Worm (Caenorhabditis elegans) whole organism, L1 larva: Measurements from ENCODE around the gene sumv-2.

Experiments
- C16A3.4 ChIP-seq: fragments of 150-350 bp; optimal IDR thresholded peaks from 2 replicates; lab custom pipeline; 2014; ENCODE audit warnings: missing biosample characterization, missing genetic modification characterization
- C34B4.2 ChIP-seq: sonication (generic microtip); optimal IDR thresholded peaks from 2 replicates; lab custom pipeline; 2017; ENCODE audit warnings: mild to moderate bottlenecking, missing genetic modification characterization, missing compliant biosample characterization
- blmp-1 ChIP-seq: fragments of 150-350 bp; optimal IDR thresholded peaks from 2 replicates; lab custom pipeline; 2014; ENCODE audit warnings: missing biosample characterization, missing genetic modification characterization
- ceh-63 ChIP-seq: fragments of 200-800 bp; sonication (Bioruptor generic); optimal IDR thresholded peaks from 2 replicates; lab custom pipeline; 2018; ENCODE audit warnings: mild to moderate bottlenecking, missing genetic modification characterization, missing compliant biosample characterization
- ceh-82 ChIP-seq, 3 experiments: fragments of 150-350 bp in 1 of 3; sonication (generic microtip) in 2 of 3; optimal IDR thresholded peaks; 2 replicates each; lab custom pipeline; 2014 to 2017; ENCODE audit warnings: missing biosample characterization in 3 of 3, missing genetic modification characterization in 3 of 3
- ces-1 ChIP-seq: fragments of 150-350 bp; optimal IDR thresholded peaks from 2 replicates; lab custom pipeline; 2014; ENCODE audit warnings: missing biosample characterization, missing genetic modification reagents, missing genetic modification characterization
- dpl-1 ChIP-seq, 3 experiments: fragments of 150-350 bp in 2 of 3; sonication (generic microtip) in 1 of 3; optimal IDR thresholded peaks; 2 replicates each; lab custom pipeline; 2014 to 2017; ENCODE audit warnings: missing biosample characterization in 3 of 3, missing genetic modification characterization in 3 of 3, missing genetic modification reagents in 3 of 3
- efl-1 ChIP-seq, 4 experiments: fragments of 150-350 bp; optimal IDR thresholded peaks in 3 of 4; peaks in 1 of 4; 1 replicate in 1 of 4; 2 replicates in 3 of 4; lab custom pipeline; 2014; ENCODE audit warnings: missing biosample characterization in 2 of 4, missing genetic modification characterization in 2 of 4, missing genetic modification reagents in 2 of 4
- egl-13 ChIP-seq: sonication (generic microtip); optimal IDR thresholded peaks from 2 replicates; lab custom pipeline; 2016; ENCODE audit warnings: missing genotype, missing genetic modification reagents, missing genetic modification characterization, missing compliant biosample characterization
- elt-2 ChIP-seq: sonication (generic microtip); optimal IDR thresholded peaks from 2 replicates; lab custom pipeline; 2016; ENCODE audit warnings: missing genetic modification characterization, mild to moderate bottlenecking, inconsistent platforms, missing compliant biosample characterization, missing genetic modification reagents
- elt-3 ChIP-seq, 6 experiments: fragments of 150-350 bp in 1 of 6; sonication (generic microtip); optimal IDR thresholded peaks; 2 replicates each; lab custom pipeline; 2017 to 2018; ENCODE audit warnings: missing biosample characterization in 6 of 6, missing genetic modification characterization in 6 of 6, inconsistent platforms in 1 of 6
- fkh-10 ChIP-seq: sonication (generic microtip); optimal IDR thresholded peaks from 2 replicates; lab custom pipeline; 2017; ENCODE audit warnings: missing biosample characterization, missing genetic modification reagents, missing genetic modification characterization
- fkh-4 ChIP-seq: sonication (generic microtip); optimal IDR thresholded peaks from 2 replicates; lab custom pipeline; 2016; ENCODE audit warnings: missing compliant biosample characterization, missing genetic modification characterization, borderline replicate concordance
- grh-1 ChIP-seq: fragments of 200-800 bp; sonication (Bioruptor generic); IDR thresholded peaks from 2 replicates; pipeline ENCODE4 v1.3.6; 2022; ENCODE audit warnings: missing genetic modification reagents, missing genetic modification characterization, missing compliant biosample characterization
- hlh-4 ChIP-seq: sonication (generic microtip); optimal IDR thresholded peaks from 2 replicates; lab custom pipeline; 2016; ENCODE audit warnings: mild to moderate bottlenecking, missing genetic modification characterization, missing compliant biosample characterization
- isw-1 ChIP-seq: fragments of 200-800 bp; sonication (Bioruptor generic); IDR thresholded peaks from 2 replicates; pipeline ENCODE4 v1.3.6; 2022; ENCODE audit warnings: missing genetic modification characterization, missing compliant biosample characterization
- lin-13 ChIP-seq: fragments of 150-350 bp; optimal IDR thresholded peaks from 2 replicates; lab custom pipeline; 2014; ENCODE audit warnings: missing biosample characterization, missing genetic modification reagents, missing genetic modification characterization
- lin-14 ChIP-seq: fragments of 200-800 bp; sonication (Bioruptor generic); optimal IDR thresholded peaks from 2 replicates; lab custom pipeline; 2018; ENCODE audit warnings: mild to moderate bottlenecking, missing genetic modification characterization, moderate library complexity, missing compliant biosample characterization
- lin-15B ChIP-seq: fragments of 150-350 bp; sonication (generic microtip); optimal IDR thresholded peaks from 3 replicates; lab custom pipeline; 2014; ENCODE audit warnings: missing biosample characterization, missing genetic modification characterization
- lin-35 ChIP-seq, 2 experiments: fragments of 150-350 bp; optimal IDR thresholded peaks; 2 replicates each; lab custom pipeline; 2014; ENCODE audit warnings: missing biosample characterization in 2 of 2, missing genetic modification characterization in 2 of 2, missing genetic modification reagents in 2 of 2
- lir-3 ChIP-seq: sonication (generic microtip); optimal IDR thresholded peaks from 2 replicates; lab custom pipeline; 2016; ENCODE audit warnings: mild to moderate bottlenecking, missing genetic modification characterization, moderate library complexity, missing compliant biosample characterization; ENCODE audit not compliant: poor library complexity
- lsy-2 ChIP-seq, 2 experiments: fragments of 150-350 bp; optimal IDR thresholded peaks; 2 replicates each; lab custom pipeline; 2014; ENCODE audit warnings: missing biosample characterization in 2 of 2, missing genetic modification characterization in 2 of 2
- mep-1 ChIP-seq: fragments of 150-350 bp; optimal IDR thresholded peaks from 2 replicates; lab custom pipeline; 2014; ENCODE audit warnings: missing biosample characterization, missing genetic modification characterization
- nhr-19 ChIP-seq: fragments of 200-800 bp; sonication (Bioruptor generic); conservative IDR thresholded peaks from 2 replicates; pipeline ENCODE4 v1.3.6; 2022; ENCODE audit warnings: missing genetic modification characterization, missing compliant biosample characterization
- nhr-20 ChIP-seq: sonication (generic microtip); optimal IDR thresholded peaks from 2 replicates; lab custom pipeline; 2016; ENCODE audit warnings: mild to moderate bottlenecking, missing genetic modification characterization, missing compliant biosample characterization
- nhr-47 ChIP-seq: sonication (generic microtip); optimal IDR thresholded peaks from 2 replicates; lab custom pipeline; 2016; ENCODE audit warnings: mild to moderate bottlenecking, missing genetic modification characterization, moderate library complexity, missing compliant biosample characterization
- nhr-71 ChIP-seq: sonication (generic microtip); optimal IDR thresholded peaks from 2 replicates; lab custom pipeline; 2016; ENCODE audit warnings: mild to moderate bottlenecking, missing genetic modification characterization, moderate library complexity, missing compliant biosample characterization
- nhr-77 ChIP-seq: fragments of 150-350 bp; optimal IDR thresholded peaks from 2 replicates; lab custom pipeline; 2014; ENCODE audit warnings: missing biosample characterization, missing genetic modification characterization
- nhr-84 ChIP-seq: sonication (generic microtip); optimal IDR thresholded peaks from 2 replicates; lab custom pipeline; 2017; ENCODE audit warnings: missing biosample characterization, missing genetic modification characterization
- nhr-85 ChIP-seq: sonication (generic microtip); peaks from one replicate; lab custom pipeline; 2016; ENCODE audit warnings: missing genetic modification characterization, inconsistent platforms, missing compliant biosample characterization
- nhr-90 ChIP-seq: sonication (generic microtip); optimal IDR thresholded peaks from 2 replicates; lab custom pipeline; 2016; ENCODE audit warnings: mild to moderate bottlenecking, missing genetic modification characterization, missing compliant biosample characterization; ENCODE audit not compliant: poor library complexity
- rnt-1 ChIP-seq: sonication (generic microtip); optimal IDR thresholded peaks from 2 replicates; lab custom pipeline; 2016; ENCODE audit warnings: mild to moderate bottlenecking, missing genetic modification characterization, moderate library complexity, missing compliant biosample characterization
- snu-23 ChIP-seq: sonication (generic microtip); optimal IDR thresholded peaks from 2 replicates; lab custom pipeline; 2016; ENCODE audit warnings: missing genetic modification characterization, missing compliant biosample characterization
- sup-37 ChIP-seq: fragments of 200-800 bp; sonication (Bioruptor generic); optimal IDR thresholded peaks from 2 replicates; lab custom pipeline; 2018; ENCODE audit warnings: mild to moderate bottlenecking, missing genetic modification characterization, missing compliant biosample characterization
- tbx-2 ChIP-seq: sonication (generic microtip); optimal IDR thresholded peaks from 2 replicates; lab custom pipeline; 2016; ENCODE audit warnings: missing genetic modification characterization, missing compliant biosample characterization
- unc-86 ChIP-seq: sonication (generic microtip); optimal IDR thresholded peaks from 2 replicates; lab custom pipeline; 2016; ENCODE audit warnings: missing genetic modification characterization, missing compliant biosample characterization
- xbp-1 ChIP-seq: sonication (generic microtip); optimal IDR thresholded peaks from 2 replicates; lab custom pipeline; 2016; ENCODE audit warnings: missing genetic modification characterization, missing compliant biosample characterization

sumv-2 gene

DNA sequence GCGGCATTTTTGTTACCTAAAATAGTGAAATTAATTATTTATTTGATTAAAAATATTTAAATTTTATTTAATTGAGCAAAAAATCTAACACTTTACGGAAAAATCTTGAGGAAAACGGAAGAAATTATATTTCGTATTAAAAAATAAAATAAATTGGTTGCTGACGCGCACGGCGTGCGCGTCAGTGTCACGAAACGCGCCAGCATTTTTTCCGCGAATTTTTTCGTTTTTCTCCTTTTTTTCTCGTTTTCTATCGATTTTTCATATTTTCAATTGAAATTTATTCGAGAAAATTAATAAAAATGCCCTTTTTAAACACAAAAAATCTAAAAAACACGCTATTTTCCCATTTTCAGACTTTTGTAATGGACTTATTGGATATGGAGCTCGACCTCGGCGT is 1.6 kb upstream of the sumv-2 start, which contains the start of the genes Y61A9LA.10 and F54D11.4 (continued):
- TF ChIP-seq grh-1 (GFP tag; lab: Robert Waterston, UW) (0 out of 2 replicates have a peak, but pooled peaks have one; percentile 9), hlh-4 (tag; lab: Kevin White, UChicago) (no peak), nhr-71 (tag; lab: Kevin White, UChicago) (peak; percentile 79), lin-13 (no peak), xbp-1 (peak; percentile 74), tbx-2 (tag; lab: Kevin White, UChicago) (peak; percentile 61), isw-1 (GFP tag; lab: Robert Waterston, UW) (peak; percentile 19; the same call in 1 of the 2 replicates), nhr-84 (tag; lab: Kevin White, UChicago) (no peak), egl-13 (tag; lab: Kevin White, UChicago) (peak; percentile 48), ceh-82 (tag; optimal IDR thresholded peaks at IDR 0.05; lab: Kevin White, UChicago) (peak; percentile 34 to 52 (median 35)), ceh-63 (GFP tag; lab: Kevin White, UChicago) (no peak), snu-23 (GFP tag; lab: Kevin White, UChicago) (peak; percentile 63), lin-15B (peak; percentile 36)
- TF ChIP-seq, all 84 proteins: peak for 33

DNA sequence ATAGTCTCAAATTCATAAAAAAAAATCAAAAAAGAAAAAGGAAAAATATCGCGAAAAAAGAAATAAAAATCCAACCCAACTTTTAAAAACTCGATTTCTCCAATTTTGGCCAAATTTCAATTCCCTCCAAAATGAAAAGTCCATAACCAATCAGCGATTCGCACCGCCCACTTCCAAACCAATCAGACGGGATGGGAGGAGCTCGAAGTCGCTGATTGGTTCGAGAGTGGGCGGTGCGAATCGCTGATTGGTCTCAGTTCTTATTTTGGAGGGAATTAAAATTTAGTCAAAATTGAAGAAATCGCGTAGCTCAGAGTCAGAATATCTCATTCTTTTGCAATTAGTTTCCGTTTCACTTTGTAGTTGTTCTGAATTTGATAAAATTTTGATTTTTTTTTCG is 6.2 kb downstream of the sumv-2 start:
- no peak for TF ChIP-seq lin-14 (GFP tag; lab: Kevin White, UChicago)
- no peak for TF ChIP-seq nhr-19 (GFP tag; lab: Robert Waterston, UW)
- TF ChIP-seq efl-1 (optimal IDR thresholded peaks at IDR 0.05; lab: Kevin White, UChicago), result no peak
- TF ChIP-seq efl-1 (GFP tag; optimal IDR thresholded peaks at IDR 0.05 in 1 of 2; lab: Kevin White, UChicago), result peak; percentile 14 to 24
- no peak for TF ChIP-seq tbx-2 (tag; lab: Kevin White, UChicago)
- TF ChIP-seq nhr-47 (tag; lab: Kevin White, UChicago), result no peak
- TF ChIP-seq nhr-77 (tag; lab: Kevin White, UChicago), result no peak
- no peak for TF ChIP-seq elt-2
- TF ChIP-seq ces-1 (GFP tag; lab: Kevin White, UChicago), result no peak
- no peak for TF ChIP-seq C16A3.4 (tag; lab: Kevin White, UChicago)
- TF ChIP-seq, all 84 proteins: peak for 1

DNA sequence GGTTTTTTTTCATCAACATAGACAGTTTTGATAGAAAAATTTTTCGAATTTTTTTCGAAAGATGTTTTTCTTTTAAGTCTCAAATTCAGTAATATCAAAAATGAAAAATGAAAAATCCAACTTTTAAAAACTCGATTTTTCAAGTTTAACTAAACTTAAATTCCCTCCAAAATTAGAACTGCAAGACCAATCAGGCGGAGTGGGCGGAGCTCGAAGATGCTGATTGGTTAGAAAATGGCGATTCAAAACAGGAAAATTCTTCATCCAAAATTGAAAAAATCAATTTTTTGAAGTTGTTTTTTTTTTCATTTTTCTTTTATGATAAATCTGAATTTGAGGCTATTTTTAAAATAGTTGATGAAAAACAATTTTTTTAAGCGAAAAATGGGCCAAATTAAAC is 7.4 kb downstream of the sumv-2 start:
- peak in 1 of 3 experiments; percentile 18 for TF ChIP-seq dpl-1 (GFP tag; optimal IDR thresholded peaks at IDR 0.05; lab: Kevin White, UChicago)
- TF ChIP-seq nhr-77 (tag; lab: Kevin White, UChicago), result no peak
- TF ChIP-seq sup-37 (GFP tag; lab: Kevin White, UChicago), result no peak
- no peak for TF ChIP-seq fkh-4 (tag; lab: Kevin White, UChicago)
- TF ChIP-seq lin-15B, result no peak
- TF ChIP-seq hlh-4 (tag; lab: Kevin White, UChicago), result no peak
- no peak for TF ChIP-seq unc-86
- no peak for TF ChIP-seq C16A3.4 (tag; lab: Kevin White, UChicago)
- peak in 1 of 2 experiments; percentile 15 for TF ChIP-seq efl-1 (optimal IDR thresholded peaks at IDR 0.05; lab: Kevin White, UChicago)
- peak in 1 of 2 experiments; percentile 27 for TF ChIP-seq efl-1 (GFP tag; optimal IDR thresholded peaks at IDR 0.05 in 1 of 2; lab: Kevin White, UChicago)
- TF ChIP-seq, all 84 proteins: peak for 2

DNA sequence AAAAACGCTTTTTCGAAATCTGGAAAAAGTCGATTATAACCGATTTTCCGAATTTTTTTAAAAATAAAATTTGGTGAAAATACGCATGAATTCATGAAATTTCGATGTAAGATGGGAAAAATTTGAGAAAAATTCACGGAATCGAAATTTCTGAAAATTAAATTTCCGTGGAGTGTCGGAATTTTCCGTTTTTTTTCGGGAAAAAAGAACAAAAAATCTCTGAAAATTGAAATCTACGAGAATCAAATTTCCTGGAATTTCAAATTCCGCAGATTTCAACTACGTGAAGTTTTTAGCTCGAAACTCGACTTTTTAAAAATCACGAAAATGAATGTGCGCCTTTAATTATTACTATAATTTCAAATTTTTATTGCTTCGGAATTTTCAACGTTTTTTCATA is 9.0 kb downstream of the sumv-2 start:
- TF ChIP-seq fkh-10 (GFP tag; lab: Kevin White, UChicago) (peak; percentile 54), snu-23 (GFP tag; lab: Kevin White, UChicago) (no peak)

DNA sequence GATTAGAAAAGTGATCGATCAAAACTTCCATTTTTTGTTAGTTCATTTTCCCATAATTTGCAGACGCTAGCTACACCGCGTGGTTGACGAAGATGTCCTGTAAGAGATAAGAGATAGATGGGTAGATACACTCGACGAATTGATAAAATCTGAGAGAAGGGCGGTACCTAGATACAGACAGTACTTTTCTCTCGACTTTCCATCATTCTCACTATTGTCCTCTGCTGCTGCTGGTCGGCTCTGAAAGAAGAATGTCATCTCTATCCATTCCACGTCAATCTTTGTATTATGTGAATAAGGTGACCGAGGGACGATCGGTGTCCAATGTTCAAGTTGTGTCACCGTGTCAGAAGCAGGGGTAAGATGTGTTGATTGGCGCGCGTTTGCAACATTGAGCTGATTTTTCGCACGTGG is 11.2 kb downstream of the sumv-2 start, which contains the start of gene pmt-2:
Gene pmt-2 (plus strand): TSS at position 64 of the 414 bp plus-strand sequence.
- TF ChIP-seq grh-1 (GFP tag; lab: Robert Waterston, UW) (no peak), lin-14 (GFP tag; lab: Kevin White, UChicago) (peak; percentile 79), tbx-2 (tag; lab: Kevin White, UChicago) (no peak), mep-1 (tag; lab: Kevin White, UChicago) (peak; percentile 20), nhr-90 (tag; lab: Kevin White, UChicago) (peak; percentile 37), snu-23 (GFP tag; lab: Kevin White, UChicago) (peak; percentile 54), lir-3 (tag; lab: Kevin White, UChicago) (no peak), lin-35 (GFP tag; optimal IDR thresholded peaks at IDR 0.05; lab: Kevin White, UChicago) (peak in 1 of 2 experiments; percentile 5), blmp-1 (tag; lab: Kevin White, UChicago) (peak; percentile 90), rnt-1 (peak; percentile 1), nhr-47 (tag; lab: Kevin White, UChicago) (peak; percentile 31), elt-2 (peak; percentile 17), nhr-20 (tag; lab: Kevin White, UChicago) (peak; percentile 67), elt-3 (tag; optimal IDR thresholded peaks at IDR 0.05; lab: Kevin White, UChicago) (peak; percentile 9 to 77 (median 52)), lsy-2 (tag; optimal IDR thresholded peaks at IDR 0.05; lab: Kevin White, UChicago) (peak in 1 of 2 experiments; percentile 29), ceh-63 (GFP tag; lab: Kevin White, UChicago) (no peak), C34B4.2 (tag; lab: Kevin White, UChicago) (no peak), nhr-85 (tag; lab: Kevin White, UChicago) (peak; percentile 95), nhr-71 (tag; lab: Kevin White, UChicago) (peak; percentile 68), dpl-1 (GFP tag; optimal IDR thresholded peaks at IDR 0.05; lab: Kevin White, UChicago) (peak in 1 of 3 experiments; percentile 9), ceh-82 (tag; optimal IDR thresholded peaks at IDR 0.05; lab: Kevin White, UChicago) (peak in 1 of 3 experiments; percentile 4)
